Worm (Caenorhabditis elegans) whole organism, early embryonic: ENCODE results near the gene F28B12.1.

ENCODE experiments used
- ama-1 ChIP-seq: fragments of 150-350 bp; optimal IDR thresholded peaks from 2 replicates; lab custom pipeline; 2014
- ceh-13 ChIP-seq: fragments of 200-800 bp; sonication (Bioruptor generic); optimal IDR thresholded peaks from 2 replicates; lab custom pipeline; 2018; ENCODE audit warnings: mild to moderate bottlenecking, missing genetic modification characterization, missing compliant biosample characterization
- ceh-36 ChIP-seq: sonication (generic microtip); optimal IDR thresholded peaks from 2 replicates; lab custom pipeline; 2016; ENCODE audit warnings: missing genetic modification characterization, inconsistent platforms, missing compliant biosample characterization
- flt-1 ChIP-seq: fragments of 200-800 bp; sonication (Bioruptor generic); IDR thresholded peaks from 2 replicates; pipeline ENCODE4 v1.3.6; 2022; ENCODE audit warnings: missing genetic modification characterization, missing compliant biosample characterization
- pes-1 ChIP-seq: fragments of 200-800 bp; sonication (Bioruptor generic); IDR thresholded peaks from 2 replicates; pipeline ENCODE4 v1.3.6; 2022; ENCODE audit warnings: missing genetic modification reagents, missing genetic modification characterization, missing compliant biosample characterization
- scrt-1 ChIP-seq: fragments of 200-800 bp; sonication (Bioruptor generic); IDR thresholded peaks from 2 replicates; pipeline ENCODE4 v1.3.6; 2022; ENCODE audit warnings: missing genetic modification characterization, missing compliant biosample characterization
- sea-1 ChIP-seq: fragments of 200-800 bp; sonication (Bioruptor generic); conservative IDR thresholded peaks from 2 replicates; pipeline ENCODE4 v1.3.6; 2022; ENCODE audit warnings: missing genetic modification characterization, missing compliant biosample characterization
- tbx-11 ChIP-seq: fragments of 200-800 bp; sonication (Bioruptor generic); IDR thresholded peaks from 2 replicates; pipeline ENCODE4 v1.3.6; 2022; ENCODE audit warnings: missing genetic modification characterization, missing compliant biosample characterization

DNA sequence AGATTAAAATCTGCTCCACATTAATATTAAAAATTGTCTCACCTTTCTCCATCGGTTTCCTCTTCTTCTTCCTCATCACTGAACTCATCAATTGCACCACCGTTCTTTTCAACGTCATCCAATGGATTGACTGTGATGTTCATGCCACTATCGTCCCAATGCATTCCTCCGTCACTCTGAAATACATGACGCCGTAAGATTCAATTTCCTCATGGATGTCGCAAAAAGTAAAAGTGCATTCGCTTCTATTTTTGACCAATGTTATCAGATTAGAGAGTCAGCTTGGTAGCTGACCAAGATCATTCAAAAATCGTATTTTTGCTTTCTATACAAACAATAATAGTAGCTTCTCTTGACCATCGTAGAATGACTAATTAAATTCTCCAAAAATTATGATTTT lies 3.7 kb downstream of the F28B12.1 start:
- TF ChIP-seq tbx-11 (GFP tag; lab: Robert Waterston, UW) (no peak), ama-1 (no peak), scrt-1 (GFP tag; lab: Robert Waterston, UW) (no peak), flt-1 (GFP tag; lab: Robert Waterston, UW) (no peak), ceh-36 (tag; lab: Kevin White, UChicago) (no peak), pes-1 (GFP tag; lab: Robert Waterston, UW) (no peak), sea-1 (GFP tag; lab: Robert Waterston, UW) (no peak), ceh-13 (GFP tag; lab: Kevin White, UChicago) (no peak)
